Worm (Caenorhabditis elegans) whole organism, L2 larva: ENCODE data around the gene drh-1.
A peak's percentile ranks its signal among the peaks of the same experiment; 100 is the strongest.

Experiments
- C34F6.9 ChIP-seq: fragments of 150-350 bp; optimal IDR thresholded peaks from 2 replicates; lab custom pipeline; 2014; ENCODE audit warnings: missing biosample characterization, missing genetic modification characterization
- F13H6.1 ChIP-seq: sonication (generic microtip); optimal IDR thresholded peaks from 2 replicates; lab custom pipeline; 2016; ENCODE audit warnings: missing genetic modification characterization, missing compliant biosample characterization
- R02D3.7 ChIP-seq: fragments of 150-350 bp; optimal IDR thresholded peaks from 2 replicates; lab custom pipeline; 2014; ENCODE audit warnings: missing biosample characterization, missing genetic modification characterization
- ZK546.5 ChIP-seq: sonication (generic microtip); optimal IDR thresholded peaks from 2 replicates; lab custom pipeline; 2017; ENCODE audit warnings: missing biosample characterization, missing genetic modification characterization
- alr-1 ChIP-seq: fragments of 150-350 bp; optimal IDR thresholded peaks from 2 replicates; lab custom pipeline; 2014; ENCODE audit warnings: missing biosample characterization, missing genetic modification characterization
- aly-2 ChIP-seq: fragments of 150-350 bp; optimal IDR thresholded peaks from 2 replicates; lab custom pipeline; 2014; ENCODE audit warnings: missing biosample characterization, missing genetic modification characterization
- ama-1 ChIP-seq: fragments of 150-350 bp; optimal IDR thresholded peaks from 2 replicates; lab custom pipeline; 2018; ENCODE audit warnings: inconsistent platforms
- blmp-1 ChIP-seq: sonication (generic microtip); optimal IDR thresholded peaks from 2 replicates; lab custom pipeline; 2017; ENCODE audit warnings: missing genetic modification characterization, mild to moderate bottlenecking, missing compliant biosample characterization, antibody characterized with exemption, moderate library complexity; ENCODE audit not compliant: insufficient read depth
- ceh-16 ChIP-seq: fragments of 150-350 bp; optimal IDR thresholded peaks from 2 replicates; lab custom pipeline; 2014; ENCODE audit warnings: missing biosample characterization, missing genetic modification characterization
- ceh-82 ChIP-seq: fragments of 150-350 bp; optimal IDR thresholded peaks from 2 replicates; lab custom pipeline; 2014; ENCODE audit warnings: missing biosample characterization, missing genetic modification characterization
- crh-2 ChIP-seq: sonication (generic microtip); optimal IDR thresholded peaks from 2 replicates; lab custom pipeline; 2017; ENCODE audit warnings: missing biosample characterization, missing genetic modification characterization
- dmd-4 ChIP-seq: sonication (generic microtip); optimal IDR thresholded peaks from 2 replicates; lab custom pipeline; 2017; ENCODE audit warnings: missing biosample characterization, missing genetic modification characterization
- egl-27 ChIP-seq: sonication (generic microtip); optimal IDR thresholded peaks from 3 replicates; lab custom pipeline; 2017; ENCODE audit warnings: missing biosample characterization, missing genetic modification reagents, missing genetic modification characterization
- elt-1 ChIP-seq: fragments of 150-350 bp; optimal IDR thresholded peaks from 2 replicates; lab custom pipeline; 2014; ENCODE audit warnings: missing biosample characterization, missing genetic modification characterization
- elt-3 ChIP-seq: sonication (generic microtip); optimal IDR thresholded peaks from 2 replicates; lab custom pipeline; 2017; ENCODE audit warnings: missing biosample characterization, missing genetic modification characterization
- fos-1 ChIP-seq: fragments of 150-350 bp; optimal IDR thresholded peaks from 2 replicates; lab custom pipeline; 2014; ENCODE audit warnings: missing biosample characterization, missing genetic modification characterization
- gmeb-1 ChIP-seq: fragments of 150-350 bp; optimal IDR thresholded peaks from 2 replicates; lab custom pipeline; 2014; ENCODE audit warnings: missing biosample characterization, missing genetic modification characterization
- lin-11 ChIP-seq: fragments of 150-350 bp; sonication (generic microtip); optimal IDR thresholded peaks from 2 replicates; lab custom pipeline; 2014; ENCODE audit warnings: missing biosample characterization, missing genetic modification characterization, inconsistent platforms, mixed read lengths
- lin-13 ChIP-seq: fragments of 150-350 bp; optimal IDR thresholded peaks from 2 replicates; lab custom pipeline; 2014; ENCODE audit warnings: missing biosample characterization, missing genetic modification reagents, missing genetic modification characterization
- lin-39 ChIP-seq: fragments of 150-350 bp; optimal IDR thresholded peaks from 2 replicates; lab custom pipeline; 2014; ENCODE audit warnings: missing biosample characterization, missing genetic modification reagents, missing genetic modification characterization
- lsy-2 ChIP-seq, 2 experiments: fragments of 150-350 bp in 1 of 2; sonication (generic microtip) in 1 of 2; optimal IDR thresholded peaks; 2 replicates each; lab custom pipeline; 2014 to 2017; ENCODE audit warnings: missing biosample characterization in 2 of 2, missing genetic modification characterization in 2 of 2
- mab-5 ChIP-seq: fragments of 150-350 bp; optimal IDR thresholded peaks from 2 replicates; lab custom pipeline; 2014; ENCODE audit warnings: missing biosample characterization, missing genetic modification characterization
- mdl-1 ChIP-seq, 2 experiments: fragments of 150-350 bp in 1 of 2; sonication (generic microtip) in 1 of 2; optimal IDR thresholded peaks; 2 replicates each; lab custom pipeline; 2017; ENCODE audit warnings: missing biosample characterization in 2 of 2, missing genetic modification characterization in 2 of 2
- nhr-10 ChIP-seq: sonication (generic microtip); optimal IDR thresholded peaks from 2 replicates; lab custom pipeline; 2017; ENCODE audit warnings: missing biosample characterization, missing genetic modification characterization
- nhr-11 ChIP-seq: fragments of 150-350 bp; optimal IDR thresholded peaks from 2 replicates; lab custom pipeline; 2014; ENCODE audit warnings: missing biosample characterization, missing genetic modification characterization
- nhr-12 ChIP-seq: fragments of 150-350 bp; optimal IDR thresholded peaks from 2 replicates; lab custom pipeline; 2014; ENCODE audit warnings: missing biosample characterization, missing genetic modification characterization
- nhr-129 ChIP-seq: fragments of 150-350 bp; optimal IDR thresholded peaks from 2 replicates; lab custom pipeline; 2014; ENCODE audit warnings: missing biosample characterization, missing genetic modification characterization
- nhr-21 ChIP-seq: fragments of 150-350 bp; optimal IDR thresholded peaks from 2 replicates; lab custom pipeline; 2014; ENCODE audit warnings: missing biosample characterization, missing genetic modification characterization
- nhr-237 ChIP-seq: fragments of 150-350 bp; optimal IDR thresholded peaks from 2 replicates; lab custom pipeline; 2014; ENCODE audit warnings: missing biosample characterization, missing genetic modification characterization
- nhr-25 ChIP-seq: fragments of 150-350 bp; sonication (generic microtip); optimal IDR thresholded peaks from 3 replicates; lab custom pipeline; 2014; ENCODE audit warnings: missing biosample characterization, missing genetic modification characterization
- nhr-6 ChIP-seq: fragments of 150-350 bp; optimal IDR thresholded peaks from 2 replicates; lab custom pipeline; 2014; ENCODE audit warnings: missing biosample characterization, missing genetic modification characterization
- nhr-77 ChIP-seq: fragments of 150-350 bp; optimal IDR thresholded peaks from 2 replicates; lab custom pipeline; 2014; ENCODE audit warnings: missing biosample characterization, missing genetic modification characterization
- peb-1 ChIP-seq: fragments of 150-350 bp; optimal IDR thresholded peaks from 2 replicates; lab custom pipeline; 2014; ENCODE audit warnings: missing biosample characterization, missing genetic modification characterization
- sem-4 ChIP-seq: fragments of 150-350 bp; optimal IDR thresholded peaks from 2 replicates; lab custom pipeline; 2014; ENCODE audit warnings: missing biosample characterization, missing genetic modification reagents, missing genetic modification characterization
- skn-1 ChIP-seq: sonication (generic microtip); optimal IDR thresholded peaks from 2 replicates; lab custom pipeline; 2017; ENCODE audit warnings: missing biosample characterization, missing genetic modification characterization
- sma-3 ChIP-seq: sonication (generic microtip); optimal IDR thresholded peaks from 2 replicates; lab custom pipeline; 2016; ENCODE audit warnings: missing genetic modification reagents, missing genetic modification characterization, missing compliant biosample characterization
- sma-9 ChIP-seq, 2 experiments: fragments of 150-350 bp in 1 of 2; sonication (generic microtip) in 1 of 2; optimal IDR thresholded peaks; 2 replicates each; lab custom pipeline; 2014 to 2016; ENCODE audit warnings: missing genetic modification characterization in 2 of 2, mild to moderate bottlenecking in 1 of 2, missing biosample characterization in 1 of 2, missing compliant biosample characterization in 1 of 2, missing genetic modification reagents in 1 of 2, moderate library complexity in 1 of 2
- snpc-4 ChIP-seq: fragments of 150-350 bp; optimal IDR thresholded peaks from 2 replicates; lab custom pipeline; 2014; ENCODE audit warnings: missing biosample characterization, missing genetic modification characterization
- unc-39 ChIP-seq: fragments of 150-350 bp; optimal IDR thresholded peaks from 2 replicates; lab custom pipeline; 2014; ENCODE audit warnings: missing biosample characterization, missing genetic modification characterization
- unc-55 ChIP-seq: fragments of 150-350 bp; sonication (generic microtip); optimal IDR thresholded peaks from 3 replicates; lab custom pipeline; 2014; ENCODE audit warnings: missing biosample characterization, missing genetic modification reagents, missing genetic modification characterization
- unc-62 ChIP-seq: fragments of 150-350 bp; optimal IDR thresholded peaks from 2 replicates; lab custom pipeline; 2014; ENCODE audit warnings: missing biosample characterization, missing genetic modification reagents, missing genetic modification characterization
- zag-1 ChIP-seq: fragments of 150-350 bp; optimal IDR thresholded peaks from 2 replicates; lab custom pipeline; 2014; ENCODE audit warnings: missing biosample characterization, missing genetic modification characterization
- ztf-1 ChIP-seq: fragments of 200-800 bp; sonication (Bioruptor generic); conservative IDR thresholded peaks from 2 replicates; pipeline ENCODE4 v1.3.6; 2022; ENCODE audit warnings: missing genetic modification characterization, missing compliant biosample characterization
- ztf-11 ChIP-seq: sonication (generic microtip); optimal IDR thresholded peaks from 2 replicates; lab custom pipeline; 2017; ENCODE audit warnings: missing biosample characterization, missing genetic modification characterization
- ztf-4 ChIP-seq: fragments of 150-350 bp; optimal IDR thresholded peaks from 2 replicates; lab custom pipeline; 2014; ENCODE audit warnings: missing biosample characterization, missing genetic modification characterization

Gene drh-1

ce11 chrIV:6582604-6583003, 30.5 kb downstream of the drh-1 start, which contains the start of gene odr-8:
odr-8 (minus strand) TSS chrIV:6582704.
- TF ChIP-seq nhr-10 (tag; lab: Kevin White, UChicago) (no peak), snpc-4 (tag; lab: Kevin White, UChicago) (no peak), nhr-129 (tag; lab: Kevin White, UChicago) (no peak), elt-1 (tag; lab: Kevin White, UChicago) (no peak), sem-4 (tag; lab: Kevin White, UChicago) (no peak), elt-3 (no peak), nhr-25 (tag; lab: Kevin White, UChicago) (no peak), ztf-11 (no peak), dmd-4 (no peak), mdl-1 (tag; optimal IDR thresholded peaks at IDR 0.05; lab: Kevin White, UChicago) (no peak)

ce11 chrIV:6581658-6582057, 31.5 kb downstream of the drh-1 start:
- no peak for TF ChIP-seq nhr-6
- no peak for TF ChIP-seq sem-4 (tag; lab: Kevin White, UChicago)
- TF ChIP-seq nhr-10 (tag; lab: Kevin White, UChicago) = no peak
- TF ChIP-seq ztf-11 = no peak
- TF ChIP-seq unc-39 (tag; lab: Kevin White, UChicago) = no peak
- TF ChIP-seq egl-27 (tag; lab: Kevin White, UChicago) = no peak
- no peak for TF ChIP-seq nhr-129 (tag; lab: Kevin White, UChicago)
- no peak for TF ChIP-seq mdl-1 (tag; optimal IDR thresholded peaks at IDR 0.05; lab: Kevin White, UChicago)
- no peak for TF ChIP-seq lin-39 (tag; lab: Kevin White, UChicago)
- TF ChIP-seq nhr-25 (tag; lab: Kevin White, UChicago) = no peak
- TF ChIP-seq, all 48 proteins: peak for 0

ce11 chrIV:6577914-6578313, 35.2 kb downstream of the drh-1 start, which contains the start of gene C43G2.3:
C43G2.3 (plus strand) TSS chrIV:6578214.
- TF ChIP-seq crh-2 (tag; lab: Kevin White, UChicago) (no peak), ztf-11 (no peak), ZK546.5 (no peak), ztf-4 (tag; lab: Kevin White, UChicago) (no peak), lin-13 (GFP tag; lab: Kevin White, UChicago) (no peak)

- TF ChIP-seq nhr-6 (no peak), zag-1 (tag; lab: Kevin White, UChicago) (no peak), skn-1 (tag; lab: Kevin White, UChicago) (no peak), ztf-11 (no peak), ztf-4 (tag; lab: Kevin White, UChicago) (no peak), nhr-77 (tag; lab: Kevin White, UChicago) (no peak), gmeb-1 (peak; percentile 51), mdl-1 (tag; optimal IDR thresholded peaks at IDR 0.05; lab: Kevin White, UChicago) (no peak), lin-13 (GFP tag; lab: Kevin White, UChicago) (peak; percentile 24), ZK546.5 (no peak), ceh-82 (tag; lab: Kevin White, UChicago) (no peak), ama-1 (lab: Kevin White, UChicago) (no peak), lsy-2 (tag; optimal IDR thresholded peaks at IDR 0.05; lab: Kevin White, UChicago) (peak in 1 of 2 experiments; percentile 52), nhr-25 (tag; lab: Kevin White, UChicago) (peak; percentile 59), nhr-11 (no peak), crh-2 (tag; lab: Kevin White, UChicago) (peak; percentile 56), unc-55 (GFP tag; lab: Kevin White, UChicago) (peak; percentile 22), F13H6.1 (tag; lab: Kevin White, UChicago) (peak; percentile 80), nhr-129 (tag; lab: Kevin White, UChicago) (peak; percentile 50), sma-9 (GFP tag; optimal IDR thresholded peaks at IDR 0.05; lab: Kevin White, UChicago) (peak; percentile 59), sma-9 (tag; optimal IDR thresholded peaks at IDR 0.05; lab: Kevin White, UChicago) (no peak), unc-39 (tag; lab: Kevin White, UChicago) (no peak), ceh-16 (tag; lab: Kevin White, UChicago) (no peak), ztf-1 (GFP tag; lab: Robert Waterston, UW) (no peak), mab-5 (no peak), nhr-237 (tag; lab: Kevin White, UChicago) (no peak), elt-3 (no peak), fos-1 (tag; lab: Kevin White, UChicago) (peak; percentile 17), C34F6.9 (tag; lab: Kevin White, UChicago) (peak; percentile 40), lin-39 (tag; lab: Kevin White, UChicago) (no peak), snpc-4 (tag; lab: Kevin White, UChicago) (no peak), alr-1 (no peak), aly-2 (no peak), unc-62 (GFP tag; lab: Kevin White, UChicago) (no peak), dmd-4 (no peak), nhr-12 (tag; lab: Kevin White, UChicago) (no peak), blmp-1 (tag; lab: Kevin White, UChicago) (peak; percentile 9), nhr-10 (tag; lab: Kevin White, UChicago) (no peak), sem-4 (tag; lab: Kevin White, UChicago) (no peak), sma-3 (GFP tag; lab: Kevin White, UChicago) (peak; percentile 59), peb-1 (no peak), R02D3.7 (no peak), nhr-21 (tag; lab: Kevin White, UChicago) (peak; percentile 13), elt-1 (tag; lab: Kevin White, UChicago) (no peak), lin-11 (no peak)
These were observed 36.4 kb downstream of the drh-1 start for ce11 chrIV:6576728-6577101.
